Worm (Caenorhabditis elegans) whole organism, late embryonic: ENCODE data around the gene eif-2Bepsilon.

Source experiments
- C08G9.2 ChIP-seq: sonication (generic microtip); optimal IDR thresholded peaks from 2 replicates; lab custom pipeline; 2016; ENCODE audit warnings: mild to moderate bottlenecking, missing genetic modification characterization, moderate library complexity, missing compliant biosample characterization
- ceh-14 ChIP-seq: sonication (generic microtip); optimal IDR thresholded peaks from 2 replicates; lab custom pipeline; 2016; ENCODE audit warnings: missing genotype, missing genetic modification characterization, missing compliant biosample characterization
- ceh-18 ChIP-seq: sonication (generic microtip); optimal IDR thresholded peaks from 2 replicates; lab custom pipeline; 2016; ENCODE audit warnings: missing genetic modification characterization, missing compliant biosample characterization
- ceh-2 ChIP-seq: sonication (generic microtip); optimal IDR thresholded peaks from 2 replicates; lab custom pipeline; 2016; ENCODE audit warnings: missing genotype, missing genetic modification characterization, missing compliant biosample characterization
- ceh-22 ChIP-seq: sonication (generic microtip); optimal IDR thresholded peaks from 2 replicates; lab custom pipeline; 2017; ENCODE audit warnings: missing biosample characterization, missing genetic modification characterization
- ceh-45 ChIP-seq: fragments of 200-800 bp; sonication (Bioruptor generic); IDR thresholded peaks from 2 replicates; pipeline ENCODE4 v1.3.6; 2022; ENCODE audit warnings: missing genetic modification reagents, missing genetic modification characterization, missing compliant biosample characterization
- ceh-6 ChIP-seq: fragments of 200-800 bp; sonication (Bioruptor generic); optimal IDR thresholded peaks from 2 replicates; lab custom pipeline; 2018; ENCODE audit warnings: mild to moderate bottlenecking, missing genetic modification characterization, missing compliant biosample characterization
- che-1 ChIP-seq: sonication (generic microtip); optimal IDR thresholded peaks from 2 replicates; lab custom pipeline; 2016; ENCODE audit warnings: mild to moderate bottlenecking, missing genetic modification characterization, missing compliant biosample characterization
- elt-2 ChIP-seq: sonication (generic microtip); optimal IDR thresholded peaks from 2 replicates; lab custom pipeline; 2016; ENCODE audit warnings: missing genetic modification reagents, missing genetic modification characterization, missing compliant biosample characterization
- eyg-1 ChIP-seq: sonication (generic microtip); optimal IDR thresholded peaks from 2 replicates; lab custom pipeline; 2016; ENCODE audit warnings: missing genotype, missing genetic modification characterization, missing compliant biosample characterization
- hlh-30 ChIP-seq: sonication (generic microtip); optimal IDR thresholded peaks from 2 replicates; lab custom pipeline; 2017; ENCODE audit warnings: antibody characterized with exemption, missing genetic modification characterization, missing compliant biosample characterization; ENCODE audit not compliant: insufficient read depth
- madf-2 ChIP-seq: sonication (generic microtip); optimal IDR thresholded peaks from 2 replicates; lab custom pipeline; 2017; ENCODE audit warnings: missing genetic modification characterization, missing compliant biosample characterization
- mec-3 ChIP-seq: sonication (generic microtip); optimal IDR thresholded peaks from 2 replicates; lab custom pipeline; 2016; ENCODE audit warnings: borderline replicate concordance, missing genetic modification characterization, missing compliant biosample characterization
- nfya-1 ChIP-seq: sonication (generic microtip); optimal IDR thresholded peaks from 2 replicates; lab custom pipeline; 2017; ENCODE audit warnings: missing genetic modification characterization, mild to moderate bottlenecking, missing compliant biosample characterization, antibody characterized with exemption, moderate library complexity
- nhr-232 ChIP-seq: sonication (generic microtip); optimal IDR thresholded peaks from 2 replicates; lab custom pipeline; 2016; ENCODE audit warnings: missing genetic modification characterization, missing compliant biosample characterization
- odd-2 ChIP-seq: sonication (generic microtip); optimal IDR thresholded peaks from 2 replicates; lab custom pipeline; 2017; ENCODE audit warnings: antibody characterized with exemption, mild to moderate bottlenecking, missing genetic modification characterization, missing compliant biosample characterization
- pax-1 ChIP-seq: fragments of 150-350 bp; optimal IDR thresholded peaks from 2 replicates; lab custom pipeline; 2014; ENCODE audit warnings: missing biosample characterization, missing genetic modification characterization
- pha-2 ChIP-seq: sonication (generic microtip); optimal IDR thresholded peaks from 2 replicates; lab custom pipeline; 2017; ENCODE audit warnings: mild to moderate bottlenecking, missing genetic modification characterization, missing compliant biosample characterization
- pha-4 ChIP-seq: fragments of 150-350 bp; optimal IDR thresholded peaks from 2 replicates; lab custom pipeline; 2018; ENCODE audit warnings: missing biosample characterization, missing genetic modification reagents, missing genetic modification characterization
- pqm-1 ChIP-seq: sonication (generic microtip); optimal IDR thresholded peaks from 2 replicates; lab custom pipeline; 2016; ENCODE audit warnings: missing genetic modification characterization, missing compliant biosample characterization
- ref-2 ChIP-seq: sonication (generic microtip); optimal IDR thresholded peaks from 2 replicates; lab custom pipeline; 2016; ENCODE audit warnings: missing genetic modification characterization, missing compliant biosample characterization
- rnt-1 ChIP-seq: sonication (generic microtip); optimal IDR thresholded peaks from 2 replicates; lab custom pipeline; 2016; ENCODE audit warnings: missing genetic modification characterization, missing compliant biosample characterization
- sox-2 ChIP-seq: fragments of 200-800 bp; sonication (Bioruptor generic); IDR thresholded peaks from 2 replicates; pipeline ENCODE4 v1.3.6; 2022; ENCODE audit warnings: missing genetic modification reagents, missing genetic modification characterization, missing compliant biosample characterization
- tbx-7 ChIP-seq: sonication (generic microtip); optimal IDR thresholded peaks from 2 replicates; lab custom pipeline; 2016; ENCODE audit warnings: missing genotype, missing genetic modification characterization, missing compliant biosample characterization
- unc-3 ChIP-seq, 2 experiments: fragments of 200-800 bp in 1 of 2; sonication (Bioruptor generic) in 1 of 2; sonication (generic microtip) in 1 of 2; conservative IDR thresholded peaks in 1 of 2; optimal IDR thresholded peaks in 1 of 2; 2 replicates each; pipeline versions ENCODE4 v1.3.6 to Lab custom; 2016 to 2022; ENCODE audit warnings: missing compliant biosample characterization in 2 of 2, missing genetic modification characterization in 2 of 2, missing genetic modification reagents in 1 of 2
- unc-55 ChIP-seq: sonication (generic microtip); optimal IDR thresholded peaks from 2 replicates; lab custom pipeline; 2017; ENCODE audit warnings: missing biosample characterization, missing genetic modification reagents, missing genetic modification characterization
- unc-86 ChIP-seq: sonication (generic microtip); optimal IDR thresholded peaks from 2 replicates; lab custom pipeline; 2016; ENCODE audit warnings: missing genetic modification characterization, missing compliant biosample characterization
- zip-5 ChIP-seq: sonication (generic microtip); optimal IDR thresholded peaks from 2 replicates; lab custom pipeline; 2016; ENCODE audit warnings: missing genetic modification characterization, missing compliant biosample characterization

eif-2Bepsilon gene

DNA sequence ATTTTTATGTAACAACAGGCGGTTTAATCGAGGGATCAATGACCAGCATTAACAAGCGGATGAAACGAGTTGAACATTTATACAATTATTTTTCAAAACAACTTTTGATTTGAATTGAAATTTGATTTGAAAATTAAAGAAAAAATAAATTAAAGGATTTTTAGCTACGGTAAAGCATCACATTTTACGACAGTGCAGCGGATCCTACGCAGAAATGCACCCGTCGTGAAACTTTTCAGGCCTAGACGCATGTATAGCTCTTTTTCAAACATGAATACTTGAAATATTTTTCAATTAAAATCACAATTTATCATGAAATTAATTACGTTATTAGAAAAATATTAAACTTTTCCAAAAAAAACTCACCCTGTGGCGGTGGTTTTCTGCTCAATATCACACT lies 39.4 kb downstream of the eif-2Bepsilon start:
- TF ChIP-seq C08G9.2 (tag; lab: Kevin White, UChicago) (no peak), nhr-232 (tag; lab: Kevin White, UChicago) (no peak), hlh-30 (tag; lab: Kevin White, UChicago) (no peak), odd-2 (tag; lab: Kevin White, UChicago) (no peak), mec-3 (tag; lab: Kevin White, UChicago) (no peak), ceh-18 (tag; lab: Kevin White, UChicago) (no peak), tbx-7 (tag; lab: Kevin White, UChicago) (no peak), ceh-2 (tag; lab: Kevin White, UChicago) (no peak), pqm-1 (tag; lab: Kevin White, UChicago) (no peak)

DNA sequence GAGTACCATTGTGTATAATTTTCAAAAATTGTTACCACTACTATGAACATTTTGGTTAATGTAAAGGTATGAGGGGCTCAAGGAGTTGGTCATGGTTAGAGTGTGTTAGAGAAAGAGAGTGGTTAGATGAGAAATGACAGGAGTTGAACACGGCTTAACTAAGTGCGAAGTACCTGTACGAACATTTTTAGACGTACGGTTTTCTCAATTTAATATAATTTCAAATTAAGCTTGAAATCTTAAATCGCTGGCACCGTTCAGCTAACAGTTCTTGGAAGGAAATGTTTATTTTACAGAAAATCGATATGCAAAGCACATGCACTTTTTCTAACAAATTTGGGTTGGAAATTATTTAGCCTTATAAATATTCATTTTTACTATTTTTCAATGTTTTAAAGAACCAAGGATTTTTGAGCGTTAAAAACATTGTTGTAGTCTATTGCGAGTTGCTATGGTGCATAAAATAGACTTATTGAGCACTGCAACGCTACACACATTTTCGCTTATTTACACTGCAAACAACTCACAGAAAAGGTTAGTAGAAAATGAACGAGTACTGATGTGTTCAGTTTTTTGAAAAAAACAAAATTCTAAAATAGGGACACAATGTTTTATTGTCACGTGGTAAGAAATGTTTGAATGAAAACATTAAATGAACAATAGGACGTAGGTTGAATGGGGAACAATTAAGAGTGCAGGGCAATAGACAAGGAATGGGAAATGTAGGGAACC lies 40.1 kb downstream of the eif-2Bepsilon start, which contains the start of gene sphk-1:
Gene sphk-1, minus strand, starts transcription at position 51 of the 732 bp plus-strand sequence.
- TF ChIP-seq madf-2 (tag; lab: Kevin White, UChicago) (no peak), ceh-22 (tag; lab: Kevin White, UChicago) (no peak), eyg-1 (tag; lab: Kevin White, UChicago) (no peak), sox-2 (GFP tag; lab: Robert Waterston, UW) (peak; percentile 19; the same call in 1 of the 2 replicates), pax-1 (tag; lab: Kevin White, UChicago) (no peak), ceh-45 (GFP tag; lab: Robert Waterston, UW) (no peak), pqm-1 (tag; lab: Kevin White, UChicago) (no peak), hlh-30 (tag; lab: Kevin White, UChicago) (peak; percentile 26), che-1 (tag; lab: Kevin White, UChicago) (no peak), nfya-1 (no peak), C08G9.2 (tag; lab: Kevin White, UChicago) (no peak)

DNA sequence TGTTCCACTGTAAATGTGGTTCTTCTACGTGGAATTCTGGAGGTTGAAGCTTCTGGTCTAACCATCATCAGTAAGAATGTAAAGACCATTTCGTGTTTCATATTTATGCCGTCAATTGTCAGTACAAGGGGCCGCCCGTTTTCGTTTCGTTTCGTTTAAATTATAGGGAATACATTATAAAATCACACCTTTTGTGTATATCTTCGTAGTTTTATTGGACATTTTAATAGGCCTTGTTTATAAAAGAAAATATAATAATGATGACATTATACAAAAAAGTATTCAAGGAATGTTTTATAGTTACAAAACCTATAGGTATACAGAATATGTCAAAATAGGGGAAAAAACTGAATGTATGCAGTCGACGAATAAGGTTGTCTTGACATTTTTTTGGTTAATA lies 42.1 kb downstream of the eif-2Bepsilon start, which contains the start of gene ceh-7:
Gene ceh-7, minus strand, starts transcription at position 101 of the 400 bp plus-strand sequence.
- no peak for TF ChIP-seq zip-5 (tag; lab: Kevin White, UChicago)
- no peak for TF ChIP-seq unc-86 (tag; lab: Kevin White, UChicago)
- TF ChIP-seq unc-55, result no peak
- no peak for TF ChIP-seq hlh-30 (tag; lab: Kevin White, UChicago)
- TF ChIP-seq odd-2 (tag; lab: Kevin White, UChicago), result no peak

DNA sequence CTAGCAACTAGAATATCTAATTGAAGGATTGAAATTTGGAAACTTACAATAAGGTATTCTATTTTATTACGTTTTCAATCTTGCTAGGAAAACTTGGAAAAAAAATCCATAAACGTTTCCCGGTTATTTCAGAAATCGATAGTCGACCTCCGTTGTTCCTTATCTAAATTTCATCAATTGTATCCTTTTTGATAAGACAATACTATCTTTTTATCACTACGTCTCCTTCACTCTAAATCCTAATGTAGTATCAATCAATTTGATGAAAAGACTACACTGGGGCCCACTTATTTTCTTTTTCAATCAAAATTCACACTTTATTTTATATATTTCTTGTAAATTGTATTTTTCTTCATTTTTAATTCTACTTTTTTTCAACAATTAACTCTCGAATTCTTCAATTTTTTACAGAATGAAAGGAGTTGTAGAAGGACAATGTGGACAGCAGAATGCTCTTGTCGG lies 42.8 kb downstream of the eif-2Bepsilon start, which contains the start of gene prx-5:
Gene prx-5, plus strand, starts transcription at position 412 of the 462 bp plus-strand sequence.
- TF ChIP-seq hlh-30 (tag; lab: Kevin White, UChicago) (no peak), elt-2 (tag; lab: Kevin White, UChicago) (peak; percentile 72)

DNA sequence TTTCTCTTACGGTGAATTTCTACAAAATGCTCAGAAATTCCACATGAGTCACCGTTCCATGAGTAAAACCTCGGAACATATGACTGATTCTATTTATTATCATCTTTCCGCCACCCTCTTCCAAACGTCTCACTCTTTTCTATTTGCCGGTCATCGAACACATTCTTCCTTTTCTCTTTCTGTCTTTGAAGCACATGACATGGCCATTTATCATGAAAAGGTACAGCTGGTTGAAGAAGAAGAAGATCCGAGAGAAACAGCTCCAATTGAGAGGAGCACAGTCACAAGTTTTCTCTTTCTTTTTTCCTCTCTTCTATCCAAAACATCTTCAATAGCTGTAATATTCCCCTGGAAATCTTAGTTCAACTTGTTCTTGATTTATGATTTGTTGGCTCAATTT lies 45.4 kb downstream of the eif-2Bepsilon start, which contains the start of gene cup-16:
Gene cup-16, plus strand, starts transcription at position 132 of the 400 bp plus-strand sequence.
- no peak for TF ChIP-seq pax-1 (tag; lab: Kevin White, UChicago)
- TF ChIP-seq rnt-1 (tag; lab: Kevin White, UChicago), result no peak
- no peak for TF ChIP-seq pha-4
- TF ChIP-seq ceh-14 (tag; lab: Kevin White, UChicago), result no peak
- no peak for TF ChIP-seq sox-2 (GFP tag; lab: Robert Waterston, UW)
- TF ChIP-seq ceh-18 (tag; lab: Kevin White, UChicago), result no peak
- no peak for TF ChIP-seq ref-2 (tag; lab: Kevin White, UChicago)
- no peak for TF ChIP-seq nfya-1
- TF ChIP-seq ceh-22 (tag; lab: Kevin White, UChicago), result no peak
- no peak for TF ChIP-seq pha-2 (tag; lab: Kevin White, UChicago)
- no peak for TF ChIP-seq ceh-6 (GFP tag; lab: Kevin White, UChicago)
- TF ChIP-seq unc-3 (GFP tag; conservative IDR thresholded peaks at IDR 0.05; lab: Robert Waterston, UW), result no peak
- TF ChIP-seq unc-3 (tag; optimal IDR thresholded peaks at IDR 0.05; lab: Kevin White, UChicago), result no peak
